Worm (Caenorhabditis elegans): ENCODE results near the gene emb-8.

- TF ChIP-seq lin-39 (tag; optimal IDR thresholded peaks at IDR 0.05) (no peak), nhr-6 (tag; optimal IDR thresholded peaks at IDR 0.05) (no peak), nhr-11 (tag; optimal IDR thresholded peaks at IDR 0.05) (no peak), zag-1 (tag; optimal IDR thresholded peaks at IDR 0.05) (no peak), ztf-4 (tag; optimal IDR thresholded peaks at IDR 0.05) (no peak), fos-1 (tag; optimal IDR thresholded peaks at IDR 0.05) (no peak), ama-1 (optimal IDR thresholded peaks at IDR 0.05) (no peak)
These were observed 26.3 kb downstream of the emb-8 start, which contains the start of gene emb-1 for ce11 chrIII:5173139-5173538.
